Worm (Caenorhabditis elegans): Measurements from ENCODE around the gene cyld-1.
A peak's percentile ranks its signal among the peaks of the same experiment; 100 is the strongest.

The cyld-1 gene

ce11 chrIII:9857110-9857509 is 53.3 kb downstream of the cyld-1 start:
- TF ChIP-seq nhr-85 (tag), result peak; percentile 45
- peak; percentile 19 for TF ChIP-seq lin-14 (GFP tag; optimal IDR thresholded peaks at IDR 0.05)
- peak; percentile 16 for TF ChIP-seq nhr-71 (tag; optimal IDR thresholded peaks at IDR 0.05)
- TF ChIP-seq swsn-7 (tag; optimal IDR thresholded peaks at IDR 0.05), result no peak
- no peak for TF ChIP-seq efl-1 (optimal IDR thresholded peaks at IDR 0.05)
- TF ChIP-seq efl-1 (GFP tag; optimal IDR thresholded peaks at IDR 0.05 in 1 of 2), result peak in 1 of 2 experiments; percentile 15
- peak; percentile 36 for TF ChIP-seq nhr-90 (tag; optimal IDR thresholded peaks at IDR 0.05; ENCODE audit: poor library complexity)
- peak; percentile 3 for TF ChIP-seq blmp-1 (tag; optimal IDR thresholded peaks at IDR 0.05)
- no peak for TF ChIP-seq nhr-77 (tag; optimal IDR thresholded peaks at IDR 0.05)
- no peak for TF ChIP-seq pag-3 (tag; optimal IDR thresholded peaks at IDR 0.05; ENCODE audit: borderline replicate concordance, insufficient read depth)
- TF ChIP-seq lsy-2 (tag; optimal IDR thresholded peaks at IDR 0.05), result peak in 1 of 2 experiments; percentile 13

DNA sequence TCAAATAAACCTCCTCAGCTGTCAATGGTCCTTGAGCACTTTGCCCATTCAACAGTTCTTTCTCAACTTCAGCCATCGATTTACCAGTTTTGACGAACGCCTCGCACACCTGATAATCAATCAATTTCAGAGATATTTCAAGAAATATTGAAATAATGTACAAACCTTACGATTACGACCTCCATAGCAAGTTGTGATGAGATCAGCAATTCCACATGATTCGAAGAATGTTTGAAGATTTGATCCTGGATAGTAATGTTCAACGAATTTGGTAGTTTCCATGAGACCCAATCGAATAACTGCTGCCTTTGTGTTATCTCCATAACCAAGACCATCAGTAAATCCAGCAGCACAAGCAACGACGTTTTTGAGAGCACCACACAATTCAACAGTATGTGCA is 55.5 kb downstream of the cyld-1 start:
- no peak for TF ChIP-seq skn-1 (tag; optimal IDR thresholded peaks at IDR 0.05)
- no peak for TF ChIP-seq efl-1 (optimal IDR thresholded peaks at IDR 0.05)
- TF ChIP-seq efl-1 (GFP tag; optimal IDR thresholded peaks at IDR 0.05 in 1 of 2), result peak in 1 of 2 experiments; percentile 68
- TF ChIP-seq nhr-237 (tag; optimal IDR thresholded peaks at IDR 0.05), result no peak
- no peak for TF ChIP-seq sptf-1 (tag; optimal IDR thresholded peaks at IDR 0.05)

- TF ChIP-seq efl-1 (optimal IDR thresholded peaks at IDR 0.05), result no peak
- TF ChIP-seq efl-1 (GFP tag; optimal IDR thresholded peaks at IDR 0.05 in 1 of 2), result peak in 1 of 2 experiments; percentile 71
- no peak for TF ChIP-seq blmp-1 (tag; optimal IDR thresholded peaks at IDR 0.05)
These were observed 56.5 kb downstream of the cyld-1 start for ce11 chrIII:9853667-9854620.

DNA sequence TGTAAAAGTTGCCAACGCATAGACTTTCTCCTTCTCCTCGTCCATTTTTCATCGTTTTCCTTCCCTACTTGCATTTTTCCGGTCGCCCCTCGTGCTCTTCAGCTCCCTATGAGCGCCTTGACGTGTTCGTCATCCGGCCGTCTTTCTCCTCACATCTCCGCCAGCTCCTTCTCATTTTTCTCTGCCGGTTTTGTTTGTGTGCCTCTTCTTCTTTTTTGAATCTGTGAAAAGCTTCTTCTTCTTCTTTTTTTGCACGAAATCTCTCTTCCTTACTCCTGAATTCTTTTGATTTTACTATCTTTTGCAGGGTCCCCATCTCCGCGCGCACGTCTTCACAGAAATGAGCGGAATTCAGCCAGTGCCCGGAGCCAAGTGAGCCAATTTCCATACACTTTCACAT is 58.9 kb downstream of the cyld-1 start, which contains the start of gene K11H3.3:
K11H3.3 (plus strand) TSS at position 308 of the 400 bp plus-strand sequence.
- TF ChIP-seq dsc-1 (tag; optimal IDR thresholded peaks at IDR 0.05) (no peak), efl-1 (optimal IDR thresholded peaks at IDR 0.05) (no peak), efl-1 (GFP tag; optimal IDR thresholded peaks at IDR 0.05 in 1 of 2) (peak in 1 of 2 experiments; percentile 42), lin-14 (GFP tag; optimal IDR thresholded peaks at IDR 0.05) (peak; percentile 59), ceh-82 (tag; optimal IDR thresholded peaks at IDR 0.05) (peak in 1 of 3 experiments; percentile 0)

DNA sequence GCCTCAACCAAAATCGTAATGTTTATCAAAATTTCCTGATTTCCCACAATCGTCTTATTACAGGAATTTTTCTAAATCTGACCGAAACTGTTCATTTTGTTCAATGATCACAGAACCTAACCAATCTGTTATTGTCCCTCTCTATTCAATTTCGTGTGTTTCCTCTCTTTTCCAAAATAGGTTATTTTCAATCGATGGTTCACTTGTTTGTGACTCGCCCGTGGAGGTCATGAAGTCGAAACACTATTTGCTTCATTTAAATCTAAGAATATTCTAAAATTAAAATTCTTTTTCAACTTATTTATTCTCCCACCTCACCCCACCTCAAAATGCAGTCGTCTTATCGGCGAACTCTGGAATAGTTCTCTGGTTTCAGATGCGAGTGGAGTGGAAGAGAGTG is 59.6 kb downstream of the cyld-1 start:
- TF ChIP-seq snu-23 (GFP tag; optimal IDR thresholded peaks at IDR 0.05) (peak; percentile 5), mdl-1 (tag; optimal IDR thresholded peaks at IDR 0.05) (no peak), nhr-11 (tag; optimal IDR thresholded peaks at IDR 0.05) (no peak), nhr-90 (tag; optimal IDR thresholded peaks at IDR 0.05; ENCODE audit: poor library complexity) (peak; percentile 0), lin-14 (GFP tag; optimal IDR thresholded peaks at IDR 0.05) (peak; percentile 31), lin-35 (GFP tag; optimal IDR thresholded peaks at IDR 0.05) (peak in 1 of 2 experiments; percentile 8), nhr-71 (tag; optimal IDR thresholded peaks at IDR 0.05) (peak; percentile 7), nhr-85 (tag) (peak; percentile 64), mep-1 (tag; optimal IDR thresholded peaks at IDR 0.05) (peak; percentile 28), nhr-19 (GFP tag; conservative IDR thresholded peaks at IDR 0.05) (peak; percentile 10; the same call in 1 of the 2 replicates), dpl-1 (GFP tag; optimal IDR thresholded peaks at IDR 0.05) (no peak), hpl-2 (GFP tag; optimal IDR thresholded peaks at IDR 0.05) (no peak)

DNA sequence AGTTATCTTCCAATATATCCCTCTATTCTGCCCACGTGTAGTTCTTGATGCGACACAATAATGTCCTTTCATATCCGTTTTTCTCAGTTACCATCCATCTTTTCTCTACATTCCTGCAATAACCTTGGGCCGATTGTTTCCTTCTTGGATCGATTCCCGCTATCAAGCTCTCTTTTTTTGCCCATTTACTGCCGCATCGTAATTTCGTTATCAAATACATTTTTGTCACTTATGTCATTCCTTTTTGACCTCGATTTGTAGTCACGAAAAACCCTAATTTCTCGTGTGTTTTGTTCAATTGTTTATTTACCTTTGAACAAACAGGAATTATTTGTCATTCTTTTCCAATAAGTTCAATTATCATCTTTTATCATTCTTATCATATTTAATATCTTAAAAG is 60.5 kb downstream of the cyld-1 start:
- TF ChIP-seq efl-3 (GFP tag; optimal IDR thresholded peaks at IDR 0.05) (no peak), irx-1 (tag; optimal IDR thresholded peaks at IDR 0.05) (no peak), sox-4 (tag; optimal IDR thresholded peaks at IDR 0.05) (no peak), ces-1 (GFP tag; optimal IDR thresholded peaks at IDR 0.05) (no peak), snu-23 (GFP tag; optimal IDR thresholded peaks at IDR 0.05) (peak; percentile 22), mdl-1 (tag; optimal IDR thresholded peaks at IDR 0.05) (no peak), pqm-1 (tag; optimal IDR thresholded peaks at IDR 0.05) (no peak), nhr-71 (tag; optimal IDR thresholded peaks at IDR 0.05) (peak; percentile 59), unc-30 (tag; optimal IDR thresholded peaks at IDR 0.05) (no peak), aha-1 (tag; optimal IDR thresholded peaks at IDR 0.05) (no peak), snpc-4 (tag; optimal IDR thresholded peaks at IDR 0.05) (no peak), ets-5 (GFP tag; IDR thresholded peaks at IDR 0.05) (no peak), lin-35 (GFP tag; optimal IDR thresholded peaks at IDR 0.05) (peak in 1 of 2 experiments; percentile 20), fkh-10 (GFP tag; optimal IDR thresholded peaks at IDR 0.05) (no peak), pax-3 (tag; optimal IDR thresholded peaks at IDR 0.05) (no peak), elt-2 (tag; optimal IDR thresholded peaks at IDR 0.05) (peak; percentile 1), sup-37 (GFP tag; optimal IDR thresholded peaks at IDR 0.05) (no peak), hlh-17 (GFP tag; optimal IDR thresholded peaks at IDR 0.05; ENCODE audit: borderline replicate concordance) (no peak), nhr-47 (tag; optimal IDR thresholded peaks at IDR 0.05) (peak; percentile 2)
